Fruit fly (Drosophila melanogaster) whole organism: ENCODE measurements around the gene Cpsf5.

Experiments
- Dll ChIP-seq: fragments of >200 bp; optimal IDR thresholded peaks from 2 replicates; lab custom pipeline; 2017
- EcR ChIP-seq, 2 experiments: fragments of >200 bp; optimal IDR thresholded peaks; 2 replicates each; lab custom pipeline; 2017; ENCODE audit warnings: missing biosample characterization in 2 of 2, missing genetic modification characterization in 2 of 2, missing genetic modification reagents in 2 of 2
- usp ChIP-seq: fragments of >200 bp; optimal IDR thresholded peaks from 2 replicates; lab custom pipeline; 2017; ENCODE audit warnings: missing biosample characterization, missing genetic modification characterization, mixed read lengths

DNA sequence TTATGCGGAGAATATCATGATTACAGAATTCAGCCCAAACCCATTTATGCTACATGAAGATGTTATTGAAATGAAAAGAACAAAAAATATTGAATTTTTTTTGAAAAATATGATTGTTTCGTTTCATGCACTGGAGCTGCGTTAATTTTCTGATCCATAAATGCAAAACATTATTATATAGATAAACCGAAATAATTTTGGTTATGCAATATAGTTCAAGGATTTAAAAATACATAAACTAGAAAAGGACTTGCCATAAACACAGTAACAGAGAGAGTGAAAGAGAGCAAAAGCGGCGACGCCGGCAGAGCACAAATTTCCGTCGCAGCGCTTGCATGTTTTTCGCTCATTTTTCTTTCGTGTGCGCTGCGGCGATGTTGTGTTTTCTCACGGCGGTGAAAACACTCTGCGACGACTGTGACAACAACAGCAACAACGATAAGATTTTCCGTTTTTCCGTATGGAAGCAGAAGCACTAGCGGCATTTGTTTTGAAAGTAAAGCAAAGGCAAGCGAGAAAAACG is 51.5 kb downstream of the Cpsf5 start:
- TF ChIP-seq Dll (lab: Kevin White, UChicago) = peak; percentile 41
- TF ChIP-seq usp = no peak
- TF ChIP-seq EcR (GFP tag; optimal IDR thresholded peaks at IDR 0.05; lab: Kevin White, UChicago) = no peak
